Worm (Caenorhabditis elegans) whole organism, early embryonic: ENCODE data around the gene Y62H9A.10.

Experiments
- B0310.2 ChIP-seq: sonication (generic microtip); optimal IDR thresholded peaks from 2 replicates; lab custom pipeline; 2016; ENCODE audit warnings: mild to moderate bottlenecking, missing genetic modification characterization, missing compliant biosample characterization
- F13C5.2 ChIP-seq: sonication (generic microtip); optimal IDR thresholded peaks from 2 replicates; lab custom pipeline; 2017; ENCODE audit warnings: mild to moderate bottlenecking, missing genetic modification characterization, inconsistent platforms, missing compliant biosample characterization
- aly-1 ChIP-seq: sonication (generic microtip); optimal IDR thresholded peaks from 2 replicates; lab custom pipeline; 2016; ENCODE audit warnings: missing genetic modification characterization, missing compliant biosample characterization
- ama-1 ChIP-seq: fragments of 150-350 bp; optimal IDR thresholded peaks from 2 replicates; lab custom pipeline; 2014
- ets-7 ChIP-seq: sonication (generic microtip); optimal IDR thresholded peaks from 2 replicates; lab custom pipeline; 2016; ENCODE audit warnings: missing genotype, missing genetic modification characterization, missing compliant biosample characterization
- hmbx-1 ChIP-seq: sonication (generic microtip); optimal IDR thresholded peaks from 2 replicates; lab custom pipeline; 2016; ENCODE audit warnings: mild to moderate bottlenecking, missing genetic modification characterization, missing compliant biosample characterization
- tra-4 ChIP-seq: sonication (generic microtip); optimal IDR thresholded peaks from 2 replicates; lab custom pipeline; 2017; ENCODE audit warnings: missing genetic modification characterization, missing compliant biosample characterization

DNA sequence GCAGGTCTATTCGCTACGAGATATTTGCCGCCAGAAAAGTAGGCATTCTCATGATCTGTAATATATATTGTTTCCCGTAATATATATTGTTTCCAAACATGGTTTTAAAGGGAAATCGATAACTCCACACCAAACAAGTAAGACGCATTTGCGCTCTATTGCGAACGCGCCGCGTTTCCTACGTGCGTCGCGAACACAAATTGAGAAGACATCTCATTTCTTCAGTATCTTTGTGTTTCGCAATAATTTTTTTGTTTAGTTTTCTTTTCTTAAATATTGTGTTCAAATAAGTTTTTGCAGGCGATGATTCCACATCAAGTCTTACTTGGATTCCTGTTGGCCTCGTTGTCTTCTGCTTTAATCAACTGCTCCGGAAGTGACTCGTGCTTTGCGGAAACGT lies 37.5 kb downstream of the Y62H9A.10 start, which contains the start of gene F54F7.6:
- TF ChIP-seq ama-1 (lab: Kevin White, UChicago): no peak
- no peak for TF ChIP-seq tra-4 (tag; lab: Kevin White, UChicago)
- no peak for TF ChIP-seq hmbx-1
- TF ChIP-seq ets-7: no peak
- TF ChIP-seq F13C5.2: no peak
- no peak for TF ChIP-seq B0310.2 (tag; lab: Kevin White, UChicago)
- TF ChIP-seq aly-1 (tag; lab: Kevin White, UChicago): no peak
